Worm (Caenorhabditis elegans) whole organism, young adult: ENCODE data around the gene F41G3.3.
A peak's percentile ranks its signal among the peaks of the same experiment; 100 is the strongest.

ENCODE experiments used
- B0035.1 ChIP-seq: sonication (generic microtip); optimal IDR thresholded peaks from 2 replicates; lab custom pipeline; 2016; ENCODE audit warnings: missing genetic modification characterization, mild to moderate bottlenecking, missing compliant biosample characterization, missing genotype, missing genetic modification reagents
- B0336.3 ChIP-seq: fragments of 200-800 bp; sonication (Bioruptor generic); IDR thresholded peaks from 2 replicates; pipeline ENCODE4 v1.3.6; 2022; ENCODE audit warnings: missing genetic modification characterization, missing compliant biosample characterization
- C06A6.2 ChIP-seq: fragments of 200-800 bp; sonication (Bioruptor generic); conservative IDR thresholded peaks from 2 replicates; pipeline ENCODE4 v1.3.6; 2022; ENCODE audit warnings: missing genetic modification characterization, missing compliant biosample characterization
- F10E7.11 ChIP-seq: sonication (generic microtip); optimal IDR thresholded peaks from 2 replicates; lab custom pipeline; 2017; ENCODE audit warnings: mild to moderate bottlenecking, missing genetic modification characterization, moderate library complexity, missing compliant biosample characterization
- F23B12.7 ChIP-seq: sonication (generic microtip); optimal IDR thresholded peaks from 2 replicates; lab custom pipeline; 2017; ENCODE audit warnings: missing genetic modification characterization, mild to moderate bottlenecking, missing compliant biosample characterization, antibody characterized with exemption, moderate library complexity; ENCODE audit not compliant: insufficient read depth
- F33H1.4 ChIP-seq: fragments of 200-800 bp; sonication (Bioruptor generic); IDR thresholded peaks from 2 replicates; pipeline ENCODE4 v1.3.6; 2022; ENCODE audit warnings: missing genetic modification reagents, missing genetic modification characterization, missing compliant biosample characterization
- F57A8.1 ChIP-seq: fragments of 200-800 bp; sonication (Bioruptor generic); optimal IDR thresholded peaks from 2 replicates; lab custom pipeline; 2018; ENCODE audit warnings: mild to moderate bottlenecking, missing genetic modification characterization, moderate library complexity, missing compliant biosample characterization
- F57C9.4 ChIP-seq: sonication (generic microtip); optimal IDR thresholded peaks from 2 replicates; lab custom pipeline; 2017; ENCODE audit warnings: mild to moderate bottlenecking, missing genetic modification characterization, missing compliant biosample characterization
- T07F8.4 ChIP-seq: sonication (generic microtip); optimal IDR thresholded peaks from 2 replicates; lab custom pipeline; 2016; ENCODE audit warnings: mild to moderate bottlenecking, missing genetic modification characterization, moderate library complexity, missing compliant biosample characterization
- T26A5.8 ChIP-seq: sonication (generic microtip); optimal IDR thresholded peaks from 2 replicates; lab custom pipeline; 2016; ENCODE audit warnings: missing genetic modification characterization, missing compliant biosample characterization
- Y53F4B.3 ChIP-seq: fragments of 200-800 bp; sonication (Bioruptor generic); IDR thresholded peaks from 2 replicates; pipeline ENCODE4 v1.3.6; 2022; ENCODE audit warnings: missing genetic modification reagents, missing genetic modification characterization, missing compliant biosample characterization
- Y53G8AR.9 ChIP-seq: fragments of 200-800 bp; sonication (Bioruptor generic); conservative IDR thresholded peaks from 2 replicates; pipeline ENCODE4 v1.3.6; 2022; ENCODE audit warnings: missing genetic modification reagents, missing genetic modification characterization, missing compliant biosample characterization
- Y67H2A.10 ChIP-seq: fragments of 200-800 bp; sonication (Bioruptor generic); conservative IDR thresholded peaks from 2 replicates; pipeline ENCODE4 v1.3.6; 2022; ENCODE audit warnings: missing genetic modification reagents, missing genetic modification characterization, missing compliant biosample characterization
- ZK185.1 ChIP-seq: sonication (generic microtip); optimal IDR thresholded peaks from 2 replicates; lab custom pipeline; 2016; ENCODE audit warnings: mild to moderate bottlenecking, missing genetic modification characterization, missing compliant biosample characterization; ENCODE audit not compliant: poor library complexity, severe bottlenecking
- akir-1 ChIP-seq: fragments of 200-800 bp; sonication (Bioruptor generic); optimal IDR thresholded peaks from 2 replicates; lab custom pipeline; 2018; ENCODE audit warnings: mild to moderate bottlenecking, missing genetic modification characterization, moderate library complexity, missing compliant biosample characterization
- ama-1 ChIP-seq, 3 experiments: fragments of 150-350 bp in 1 of 3; sonication (generic microtip) in 2 of 3; optimal IDR thresholded peaks; 2 replicates each; lab custom pipeline; 2014 to 2018; ENCODE audit warnings: missing biosample characterization in 2 of 3, missing genetic modification characterization in 2 of 3, missing genetic modification reagents in 2 of 3
- attf-5 ChIP-seq: fragments of 200-800 bp; sonication (Bioruptor generic); optimal IDR thresholded peaks from 2 replicates; lab custom pipeline; 2018; ENCODE audit warnings: mild to moderate bottlenecking, missing genetic modification characterization, missing compliant biosample characterization
- ccch-3 ChIP-seq: fragments of 200-800 bp; sonication (Bioruptor generic); optimal IDR thresholded peaks from 2 replicates; lab custom pipeline; 2018; ENCODE audit warnings: mild to moderate bottlenecking, missing genetic modification characterization, missing compliant biosample characterization
- ceh-100 ChIP-seq: fragments of 200-800 bp; sonication (Bioruptor generic); IDR thresholded peaks from 2 replicates; pipeline ENCODE4 v1.3.6; 2022; ENCODE audit warnings: missing genetic modification reagents, missing genetic modification characterization, missing compliant biosample characterization
- ceh-40 ChIP-seq: fragments of 200-800 bp; sonication (Bioruptor generic); IDR thresholded peaks from 2 replicates; pipeline ENCODE4 v1.3.6; 2022; ENCODE audit warnings: missing genetic modification characterization, missing compliant biosample characterization
- ceh-91 ChIP-seq: fragments of 200-800 bp; sonication (Bioruptor generic); IDR thresholded peaks from 2 replicates; pipeline ENCODE4 v1.3.6; 2022; ENCODE audit warnings: missing genetic modification reagents, missing genetic modification characterization, missing compliant biosample characterization
- die-1 ChIP-seq: sonication (generic microtip); optimal IDR thresholded peaks from 2 replicates; lab custom pipeline; 2016; ENCODE audit warnings: missing genotype, mild to moderate bottlenecking, missing genetic modification characterization, missing compliant biosample characterization
- dpff-1 ChIP-seq: sonication (generic microtip); optimal IDR thresholded peaks from 2 replicates; lab custom pipeline; 2017; ENCODE audit warnings: mild to moderate bottlenecking, missing genetic modification characterization, missing compliant biosample characterization
- ekl-4 ChIP-seq: fragments of 200-800 bp; sonication (Bioruptor generic); IDR thresholded peaks from 2 replicates; pipeline ENCODE4 v1.3.6; 2022; ENCODE audit warnings: missing genetic modification reagents, missing genetic modification characterization, missing compliant biosample characterization
- him-1 ChIP-seq: sonication (generic microtip); optimal IDR thresholded peaks from 2 replicates; lab custom pipeline; 2016; ENCODE audit warnings: missing genotype, missing genetic modification reagents, missing genetic modification characterization, missing compliant biosample characterization
- hlh-26 ChIP-seq: fragments of 200-800 bp; sonication (Bioruptor generic); conservative IDR thresholded peaks from 2 replicates; pipeline ENCODE4 v1.3.6; 2022; ENCODE audit warnings: missing genetic modification reagents, missing genetic modification characterization, missing compliant biosample characterization
- hmg-1.2 ChIP-seq: fragments of 200-800 bp; sonication (Bioruptor generic); IDR thresholded peaks from 2 replicates; pipeline ENCODE4 v1.3.6; 2022; ENCODE audit warnings: missing genetic modification reagents, missing genetic modification characterization, missing compliant biosample characterization
- hmg-20 ChIP-seq: fragments of 200-800 bp; sonication (Bioruptor generic); IDR thresholded peaks from 2 replicates; pipeline ENCODE4 v1.3.6; 2022; ENCODE audit warnings: missing genetic modification reagents, missing genetic modification characterization, missing compliant biosample characterization
- lag-1 ChIP-seq: fragments of 200-800 bp; sonication (Bioruptor generic); IDR thresholded peaks from 2 replicates; pipeline ENCODE4 v1.3.6; 2022; ENCODE audit warnings: missing genetic modification reagents, missing genetic modification characterization, missing compliant biosample characterization
- lin-26 ChIP-seq: fragments of 200-800 bp; sonication (Bioruptor generic); IDR thresholded peaks from 2 replicates; pipeline ENCODE4 v1.3.6; 2022; ENCODE audit warnings: missing genetic modification reagents, missing genetic modification characterization, missing compliant biosample characterization
- lin-35 ChIP-seq, 3 experiments: fragments of 150-350 bp in 2 of 3; sonication (generic microtip) in 1 of 3; optimal IDR thresholded peaks; 2 replicates each; lab custom pipeline; 2014 to 2018; ENCODE audit warnings: missing biosample characterization in 3 of 3, missing genetic modification characterization in 3 of 3, missing genetic modification reagents in 3 of 3
- lsy-27 ChIP-seq: sonication (generic microtip); optimal IDR thresholded peaks from 2 replicates; lab custom pipeline; 2017; ENCODE audit warnings: missing genetic modification characterization, mild to moderate bottlenecking, missing compliant biosample characterization, antibody characterized with exemption, missing genotype, borderline replicate concordance; ENCODE audit not compliant: insufficient read depth
- madf-3 ChIP-seq: fragments of 200-800 bp; sonication (Bioruptor generic); IDR thresholded peaks from 2 replicates; pipeline ENCODE4 v1.3.6; 2022; ENCODE audit warnings: missing genetic modification reagents, missing genetic modification characterization, missing compliant biosample characterization
- madf-6 ChIP-seq: fragments of 200-800 bp; sonication (Bioruptor generic); IDR thresholded peaks from 2 replicates; pipeline ENCODE4 v1.3.6; 2022; ENCODE audit warnings: missing genetic modification reagents, missing genetic modification characterization, missing compliant biosample characterization
- nfyb-1 ChIP-seq: fragments of 200-800 bp; sonication (Bioruptor generic); IDR thresholded peaks from 2 replicates; pipeline ENCODE4 v1.3.6; 2022; ENCODE audit warnings: missing genetic modification reagents, missing genetic modification characterization, missing compliant biosample characterization
- nhr-120 ChIP-seq: fragments of 200-800 bp; sonication (Bioruptor generic); IDR thresholded peaks from 2 replicates; pipeline ENCODE4 v1.3.6; 2022; ENCODE audit warnings: missing genetic modification characterization, missing compliant biosample characterization
- pha-4 ChIP-seq: fragments of 150-350 bp; sonication (generic microtip); optimal IDR thresholded peaks from 2 replicates; lab custom pipeline; 2014; ENCODE audit warnings: missing biosample characterization, missing genetic modification reagents, missing genetic modification characterization
- rec-8 ChIP-seq, 2 experiments: sonication (generic microtip); optimal IDR thresholded peaks; 2 replicates each; lab custom pipeline; 2016; ENCODE audit warnings: mild to moderate bottlenecking in 2 of 2, missing genetic modification characterization in 2 of 2, missing genetic modification reagents in 2 of 2, missing genotype in 2 of 2, missing biosample characterization in 1 of 2, missing compliant biosample characterization in 1 of 2, moderate library complexity in 1 of 2
- rpc-1 ChIP-seq, 2 experiments: fragments of 150-350 bp in 1 of 2; sonication (generic microtip) in 1 of 2; optimal IDR thresholded peaks; 2 replicates each; lab custom pipeline; 2014 to 2018; ENCODE audit warnings: missing biosample characterization in 1 of 2, missing genetic modification characterization in 1 of 2, missing genetic modification reagents in 1 of 2, missing genotype in 1 of 2
- sdz-38 ChIP-seq: sonication (generic microtip); optimal IDR thresholded peaks from 2 replicates; lab custom pipeline; 2016; ENCODE audit warnings: missing genotype, missing genetic modification characterization, missing compliant biosample characterization
- snpc-1.3 ChIP-seq: sonication (generic microtip); optimal IDR thresholded peaks from 2 replicates; lab custom pipeline; 2017; ENCODE audit warnings: missing genetic modification characterization, mild to moderate bottlenecking, missing compliant biosample characterization, antibody characterized with exemption, moderate library complexity, missing genotype, missing genetic modification reagents; ENCODE audit not compliant: insufficient read depth
- tlf-1 ChIP-seq: fragments of 200-800 bp; sonication (Bioruptor generic); optimal IDR thresholded peaks from 2 replicates; lab custom pipeline; 2018; ENCODE audit warnings: mild to moderate bottlenecking, missing genetic modification characterization, missing compliant biosample characterization
- unc-130 ChIP-seq: sonication (generic microtip); optimal IDR thresholded peaks from 2 replicates; lab custom pipeline; 2016; ENCODE audit warnings: missing genetic modification reagents, missing genetic modification characterization, missing compliant biosample characterization
- ztf-18 ChIP-seq: sonication (generic microtip); optimal IDR thresholded peaks from 2 replicates; lab custom pipeline; 2016; ENCODE audit warnings: missing genotype, mild to moderate bottlenecking, missing genetic modification characterization, missing compliant biosample characterization
- ztf-26 ChIP-seq: sonication (generic microtip); optimal IDR thresholded peaks from 2 replicates; lab custom pipeline; 2017; ENCODE audit warnings: missing genetic modification characterization, missing compliant biosample characterization
- ztf-3 ChIP-seq: fragments of 200-800 bp; sonication (Bioruptor generic); optimal IDR thresholded peaks from 2 replicates; lab custom pipeline; 2018; ENCODE audit warnings: mild to moderate bottlenecking, missing genetic modification characterization, missing compliant biosample characterization

F41G3.3 gene

ce11 chrII:6776418-6777034 lies 20.2 kb downstream of the F41G3.3 start, which contains the start of gene ssup-72 (continued):
- TF ChIP-seq tlf-1 (GFP tag; lab: Kevin White, UChicago) (peak; percentile 8), rec-8 (tag; optimal IDR thresholded peaks at IDR 0.05; lab: Kevin White, UChicago) (no peak), die-1 (tag; lab: Kevin White, UChicago) (no peak), B0336.3 (no peak), akir-1 (no peak), F23B12.7 (tag; lab: Kevin White, UChicago) (no peak), dpff-1 (tag; lab: Kevin White, UChicago) (no peak), ceh-40 (GFP tag; lab: Robert Waterston, UW) (no peak), hmg-20 (no peak), nhr-120 (GFP tag; lab: Robert Waterston, UW) (no peak), F57A8.1 (GFP tag; lab: Kevin White, UChicago) (no peak), hlh-26 (GFP tag; lab: Robert Waterston, UW) (no peak), madf-6 (peak; percentile 81), ekl-4 (GFP tag; lab: Robert Waterston, UW) (no peak), him-1 (peak; percentile 9), sdz-38 (tag; lab: Kevin White, UChicago) (no peak), unc-130 (GFP tag; lab: Kevin White, UChicago) (peak; percentile 66), Y53G8AR.9 (GFP tag; lab: Robert Waterston, UW) (no peak), lag-1 (GFP tag; lab: Robert Waterston, UW) (no peak), T26A5.8 (no peak), Y53F4B.3 (GFP tag; lab: Robert Waterston, UW) (no peak), B0035.1 (no peak), ZK185.1 (tag; lab: Kevin White, UChicago) (peak; percentile 72), Y67H2A.10 (GFP tag; lab: Robert Waterston, UW) (no peak), madf-3 (GFP tag; lab: Robert Waterston, UW) (0 out of 2 replicates have a peak, but pooled peaks have one; percentile 31), rpc-1 (optimal IDR thresholded peaks at IDR 0.05; lab: Kevin White, UChicago) (no peak), rpc-1 (tag; optimal IDR thresholded peaks at IDR 0.05; lab: Kevin White, UChicago) (no peak), F10E7.11 (no peak), lin-26 (GFP tag; lab: Robert Waterston, UW) (no peak), C06A6.2 (GFP tag; lab: Robert Waterston, UW) (no peak), ztf-18 (peak; percentile 92), snpc-1.3 (tag; lab: Kevin White, UChicago) (no peak), ama-1 (optimal IDR thresholded peaks at IDR 0.05; lab: Kevin White, UChicago) (no peak), ama-1 (GFP tag; optimal IDR thresholded peaks at IDR 0.05; lab: Kevin White, UChicago) (no peak), T07F8.4 (tag; lab: Kevin White, UChicago) (no peak), ccch-3 (GFP tag; lab: Kevin White, UChicago) (no peak), nfyb-1 (GFP tag; lab: Robert Waterston, UW) (peak; percentile 35; the same call in 1 of the 2 replicates), ceh-100 (GFP tag; lab: Robert Waterston, UW) (0 out of 2 replicates have a peak, but pooled peaks have one; percentile 16), ceh-91 (GFP tag; lab: Robert Waterston, UW) (peak; percentile 45; the same call in 1 of the 2 replicates), lin-35 (GFP tag; optimal IDR thresholded peaks at IDR 0.05; lab: Kevin White, UChicago) (no peak), hmg-1.2 (GFP tag; lab: Robert Waterston, UW) (peak; percentile 24; the same call in 1 of the 2 replicates), pha-4 (tag; lab: Kevin White, UChicago) (no peak), lsy-27 (tag; lab: Kevin White, UChicago) (no peak), F33H1.4 (no peak; the same call in 1 of the 2 replicates), attf-5 (GFP tag; lab: Kevin White, UChicago) (peak; percentile 59), ztf-3 (no peak), F57C9.4 (tag; lab: Kevin White, UChicago) (no peak), ztf-26 (no peak)
